Fruit fly (Drosophila melanogaster): ENCODE measurements around the gene CG32262.

The CG32262 gene

DNA sequence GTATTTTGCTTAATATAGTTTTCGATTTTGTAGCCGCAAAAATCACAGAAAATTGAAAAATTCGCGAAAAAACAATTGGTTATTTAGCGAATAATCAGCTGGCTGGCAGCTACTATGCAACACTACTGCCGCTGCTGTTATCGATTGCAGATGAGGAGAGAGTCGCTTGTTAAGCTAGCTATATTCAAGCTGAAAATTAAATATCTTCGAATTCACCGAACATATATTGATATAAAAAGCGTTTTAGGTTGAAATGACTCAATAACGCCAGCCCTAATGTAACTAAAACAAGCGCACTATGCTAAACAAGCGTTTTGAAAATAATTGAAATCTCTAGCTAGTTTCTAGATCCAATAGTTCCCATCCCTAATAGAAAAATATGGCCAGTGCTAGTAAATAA, 3.7 kb downstream of the CG32262 start, which contains the start of the genes CG32264, ntc and IntS10 (continued):
- TF ChIP-seq CG1602 (GFP tag; optimal IDR thresholded peaks at IDR 0.05), result peak; percentile 58
- TF ChIP-seq ERR (GFP tag; optimal IDR thresholded peaks at IDR 0.05), result peak; percentile 54
- TF ChIP-seq bowl (GFP tag; IDR thresholded peaks at IDR 0.05), result no peak
- peak; percentile 79 for TF ChIP-seq maf-S (GFP tag; optimal IDR thresholded peaks at IDR 0.05)
- TF ChIP-seq sisA (GFP tag; IDR thresholded peaks at IDR 0.05), result peak; percentile 24; the same call in 1 of the 2 replicates
- no peak for TF ChIP-seq dmrt99B (tag; optimal IDR thresholded peaks at IDR 0.05)
- TF ChIP-seq aop (GFP tag; IDR thresholded peaks at IDR 0.05), result no peak
- 0 out of 3 replicates have a peak, but pooled peaks have one; percentile 15 for TF ChIP-seq ci (GFP tag; IDR thresholded peaks at IDR 0.05)
- peak in 1 of 2 experiments; percentile 63 for TF ChIP-seq bsh (GFP tag; optimal IDR thresholded peaks at IDR 0.05)
- no peak for TF ChIP-seq Nf-YA (GFP tag; IDR thresholded peaks at IDR 0.05)
- TF ChIP-seq CG10209 (GFP tag; optimal IDR thresholded peaks at IDR 0.05), result peak; percentile 56
- TF ChIP-seq Lim3 (GFP tag; IDR thresholded peaks at IDR 0.05), result no peak
- no peak for TF ChIP-seq gce (GFP tag; IDR thresholded peaks at IDR 0.05)
- TF ChIP-seq sug (tag; optimal IDR thresholded peaks at IDR 0.05), result peak; percentile 84
- TF ChIP-seq pan (optimal IDR thresholded peaks at IDR 0.05), result no peak
- no peak for TF ChIP-seq pan (GFP tag; optimal IDR thresholded peaks at IDR 0.05 in 1 of 2, IDR thresholded peaks at IDR 0.05 in 1 of 2)
- TF ChIP-seq CG15696 (tag; optimal IDR thresholded peaks at IDR 0.05), result peak; percentile 48
- no peak for TF ChIP-seq ac (GFP tag; optimal IDR thresholded peaks at IDR 0.05)
- no peak for TF ChIP-seq chm (GFP tag; IDR thresholded peaks at IDR 0.05)
- TF ChIP-seq C15 (GFP tag; IDR thresholded peaks at IDR 0.05), result no peak
- peak; percentile 14 for TF ChIP-seq CG17568 (GFP tag; optimal IDR thresholded peaks at IDR 0.05)
- TF ChIP-seq CG1603 (tag; optimal IDR thresholded peaks at IDR 0.05), result peak; percentile 36
- TF ChIP-seq Sin3A (optimal IDR thresholded peaks at IDR 0.05), result peak; percentile 73
- peak; percentile 74 for TF ChIP-seq CG3847 (GFP tag; IDR thresholded peaks at IDR 0.05)
- peak; percentile 35 for TF ChIP-seq mirr (GFP tag; optimal IDR thresholded peaks at IDR 0.05)
- peak; percentile 62 for TF ChIP-seq repo (GFP tag; optimal IDR thresholded peaks at IDR 0.05)
- TF ChIP-seq grn (GFP tag; optimal IDR thresholded peaks at IDR 0.05), result no peak
- peak; percentile 78 for TF ChIP-seq luna (GFP tag; optimal IDR thresholded peaks at IDR 0.05)
- TF ChIP-seq CG1529 (GFP tag; optimal IDR thresholded peaks at IDR 0.05), result peak; percentile 28
- TF ChIP-seq Dfd (GFP tag; optimal IDR thresholded peaks at IDR 0.05), result no peak
- peak; percentile 60; the same call in 2 of the 3 replicates for TF ChIP-seq HLH4C (GFP tag; IDR thresholded peaks at IDR 0.05; ENCODE audit: partially characterized antibody)
- TF ChIP-seq Camta (GFP tag; optimal IDR thresholded peaks at IDR 0.05), result peak; percentile 58
- peak; percentile 57 for TF ChIP-seq dm (GFP tag; optimal IDR thresholded peaks at IDR 0.05)
- no peak for TF ChIP-seq sr (GFP tag; IDR thresholded peaks at IDR 0.05)
- peak; percentile 39 for TF ChIP-seq CG10431 (GFP tag; optimal IDR thresholded peaks at IDR 0.05)
- peak; percentile 73 for TF ChIP-seq CG12942 (GFP tag; optimal IDR thresholded peaks at IDR 0.05)
- peak in 1 of 2 experiments; percentile 73 for TF ChIP-seq Hr51 (GFP tag; optimal IDR thresholded peaks at IDR 0.05)
- TF ChIP-seq zen2 (GFP tag; IDR thresholded peaks at IDR 0.05; ENCODE audit: partially characterized antibody), result no peak
- peak; percentile 60 for TF ChIP-seq NFAT (GFP tag; IDR thresholded peaks at IDR 0.05)
- TF ChIP-seq H15 (GFP tag; IDR thresholded peaks at IDR 0.05), result no peak
- TF ChIP-seq lov (optimal IDR thresholded peaks at IDR 0.05), result no peak
- no peak for TF ChIP-seq lov (GFP tag; IDR thresholded peaks at IDR 0.05)
- TF ChIP-seq CG9817 (tag; optimal IDR thresholded peaks at IDR 0.05), result peak; percentile 83
- no peak for TF ChIP-seq GATAe (GFP tag; conservative IDR thresholded peaks at IDR 0.05)
- no peak for TF ChIP-seq B-H1 (GFP tag; IDR thresholded peaks at IDR 0.05)
- TF ChIP-seq shn (GFP tag; optimal IDR thresholded peaks at IDR 0.05), result peak; percentile 87
- no peak for TF ChIP-seq CG14667 (GFP tag; IDR thresholded peaks at IDR 0.05)
- TF ChIP-seq Six4 (GFP tag; optimal IDR thresholded peaks at IDR 0.05), result peak; percentile 45
- peak; percentile 64 for TF ChIP-seq CG4282 (GFP tag; optimal IDR thresholded peaks at IDR 0.05)
- no peak for TF ChIP-seq CG10959 (GFP tag; IDR thresholded peaks at IDR 0.05)
- no peak for TF ChIP-seq Lpt (GFP tag; optimal IDR thresholded peaks at IDR 0.05)
- no peak for TF ChIP-seq tio (GFP tag; optimal IDR thresholded peaks at IDR 0.05)
- peak; percentile 64; the same call in 1 of the 2 replicates for TF ChIP-seq CG6272 (GFP tag; IDR thresholded peaks at IDR 0.05)
